Worm (Caenorhabditis elegans) whole organism, early embryonic: Measurements from ENCODE around the gene chil-1.

Experiments used
- B0310.2 ChIP-seq: sonication (generic microtip); optimal IDR thresholded peaks from 2 replicates; lab custom pipeline; 2016; ENCODE audit warnings: mild to moderate bottlenecking, missing genetic modification characterization, missing compliant biosample characterization
- F13C5.2 ChIP-seq: sonication (generic microtip); optimal IDR thresholded peaks from 2 replicates; lab custom pipeline; 2017; ENCODE audit warnings: mild to moderate bottlenecking, missing genetic modification characterization, inconsistent platforms, missing compliant biosample characterization
- aly-1 ChIP-seq: sonication (generic microtip); optimal IDR thresholded peaks from 2 replicates; lab custom pipeline; 2016; ENCODE audit warnings: missing genetic modification characterization, missing compliant biosample characterization
- ama-1 ChIP-seq: fragments of 150-350 bp; optimal IDR thresholded peaks from 2 replicates; lab custom pipeline; 2014
- ceh-13 ChIP-seq: fragments of 200-800 bp; sonication (Bioruptor generic); optimal IDR thresholded peaks from 2 replicates; lab custom pipeline; 2018; ENCODE audit warnings: mild to moderate bottlenecking, missing genetic modification characterization, missing compliant biosample characterization
- ceh-36 ChIP-seq: sonication (generic microtip); optimal IDR thresholded peaks from 2 replicates; lab custom pipeline; 2016; ENCODE audit warnings: missing genetic modification characterization, inconsistent platforms, missing compliant biosample characterization
- ets-7 ChIP-seq: sonication (generic microtip); optimal IDR thresholded peaks from 2 replicates; lab custom pipeline; 2016; ENCODE audit warnings: missing genotype, missing genetic modification characterization, missing compliant biosample characterization
- flt-1 ChIP-seq: fragments of 200-800 bp; sonication (Bioruptor generic); IDR thresholded peaks from 2 replicates; pipeline ENCODE4 v1.3.6; 2022; ENCODE audit warnings: missing genetic modification characterization, missing compliant biosample characterization
- hmbx-1 ChIP-seq: sonication (generic microtip); optimal IDR thresholded peaks from 2 replicates; lab custom pipeline; 2016; ENCODE audit warnings: mild to moderate bottlenecking, missing genetic modification characterization, missing compliant biosample characterization
- hmg-4 ChIP-seq: fragments of 200-800 bp; sonication (Bioruptor generic); optimal IDR thresholded peaks from 2 replicates; lab custom pipeline; 2018; ENCODE audit warnings: mild to moderate bottlenecking, missing genetic modification characterization, missing compliant biosample characterization
- hnd-1 ChIP-seq: sonication (generic microtip); optimal IDR thresholded peaks from 2 replicates; lab custom pipeline; 2016; ENCODE audit warnings: missing genetic modification characterization, missing compliant biosample characterization
- pes-1 ChIP-seq: fragments of 200-800 bp; sonication (Bioruptor generic); IDR thresholded peaks from 2 replicates; pipeline ENCODE4 v1.3.6; 2022; ENCODE audit warnings: missing genetic modification reagents, missing genetic modification characterization, missing compliant biosample characterization
- scrt-1 ChIP-seq: fragments of 200-800 bp; sonication (Bioruptor generic); IDR thresholded peaks from 2 replicates; pipeline ENCODE4 v1.3.6; 2022; ENCODE audit warnings: missing genetic modification characterization, missing compliant biosample characterization
- sea-1 ChIP-seq: fragments of 200-800 bp; sonication (Bioruptor generic); conservative IDR thresholded peaks from 2 replicates; pipeline ENCODE4 v1.3.6; 2022; ENCODE audit warnings: missing genetic modification characterization, missing compliant biosample characterization
- tbx-11 ChIP-seq: fragments of 200-800 bp; sonication (Bioruptor generic); IDR thresholded peaks from 2 replicates; pipeline ENCODE4 v1.3.6; 2022; ENCODE audit warnings: missing genetic modification characterization, missing compliant biosample characterization
- tbx-37 ChIP-seq: fragments of 200-800 bp; sonication (Bioruptor generic); conservative IDR thresholded peaks from 2 replicates; pipeline ENCODE4 v1.3.6; 2022; ENCODE audit warnings: missing genetic modification reagents, missing genetic modification characterization, missing compliant biosample characterization
- tra-4 ChIP-seq: sonication (generic microtip); optimal IDR thresholded peaks from 2 replicates; lab custom pipeline; 2017; ENCODE audit warnings: missing genetic modification characterization, missing compliant biosample characterization

Gene chil-1

DNA sequence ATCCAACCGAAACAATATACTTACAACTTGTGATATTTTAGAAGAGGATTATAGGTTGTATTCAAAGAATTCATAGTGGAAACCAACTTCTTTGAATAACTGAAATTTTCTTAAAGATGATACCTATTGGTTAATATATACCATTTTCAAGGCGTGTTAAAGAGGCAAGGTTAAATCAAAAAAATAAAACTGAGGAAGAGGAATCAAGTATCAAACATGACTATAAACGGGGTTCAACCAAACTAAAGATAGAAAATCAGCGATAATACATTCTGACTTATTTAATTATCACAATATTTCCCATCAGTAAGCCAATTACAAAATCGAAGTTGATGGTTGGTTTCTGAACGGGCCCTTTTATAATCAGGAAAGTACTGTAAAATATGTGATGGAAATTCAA lies 4.9 kb downstream of the chil-1 start, which contains the start of gene chil-3:
Gene chil-3, minus strand, starts transcription at position 101 of the 400 bp plus-strand sequence.
- no peak for TF ChIP-seq hnd-1 (tag; lab: Kevin White, UChicago)
- no peak for TF ChIP-seq ets-7 (tag; lab: Kevin White, UChicago)
- no peak for TF ChIP-seq tbx-37 (GFP tag; lab: Robert Waterston, UW)
- TF ChIP-seq scrt-1 (GFP tag; lab: Robert Waterston, UW) = no peak
- no peak for TF ChIP-seq ama-1 (lab: Kevin White, UChicago)
- no peak for TF ChIP-seq pes-1 (GFP tag; lab: Robert Waterston, UW)

DNA sequence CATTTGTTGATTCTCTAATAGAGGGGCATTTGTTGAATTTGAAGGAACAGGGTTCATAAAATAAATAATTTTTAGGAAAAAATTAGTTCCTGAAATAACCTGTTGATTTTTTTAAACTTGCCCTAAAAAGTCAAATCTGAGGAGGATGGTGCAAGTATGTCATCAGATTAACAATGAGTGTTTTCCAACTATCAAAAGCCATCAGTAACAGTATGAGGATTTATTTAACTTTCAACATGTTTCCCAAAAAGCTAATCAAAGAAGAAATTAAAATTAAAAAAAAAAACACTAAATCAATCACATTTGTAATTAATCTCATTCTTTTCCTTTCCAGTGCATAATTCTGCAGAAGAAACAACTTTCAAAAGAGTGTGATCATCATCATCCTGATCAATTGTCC lies 6.7 kb downstream of the chil-1 start, which contains the start of gene chil-5:
Gene chil-5, minus strand, starts transcription at position 101 of the 400 bp plus-strand sequence.
- TF ChIP-seq sea-1 (no peak), hmg-4 (GFP tag; lab: Kevin White, UChicago) (no peak), hnd-1 (tag; lab: Kevin White, UChicago) (no peak), B0310.2 (tag; lab: Kevin White, UChicago) (no peak), flt-1 (GFP tag; lab: Robert Waterston, UW) (no peak), pes-1 (GFP tag; lab: Robert Waterston, UW) (no peak), ceh-13 (GFP tag; lab: Kevin White, UChicago) (no peak), tra-4 (tag; lab: Kevin White, UChicago) (no peak), hmbx-1 (tag; lab: Kevin White, UChicago) (no peak), tbx-11 (GFP tag; lab: Robert Waterston, UW) (no peak), ama-1 (lab: Kevin White, UChicago) (no peak), ceh-36 (tag; lab: Kevin White, UChicago) (no peak), scrt-1 (GFP tag; lab: Robert Waterston, UW) (no peak), ets-7 (tag; lab: Kevin White, UChicago) (no peak), F13C5.2 (tag; lab: Kevin White, UChicago) (no peak), aly-1 (no peak)

DNA sequence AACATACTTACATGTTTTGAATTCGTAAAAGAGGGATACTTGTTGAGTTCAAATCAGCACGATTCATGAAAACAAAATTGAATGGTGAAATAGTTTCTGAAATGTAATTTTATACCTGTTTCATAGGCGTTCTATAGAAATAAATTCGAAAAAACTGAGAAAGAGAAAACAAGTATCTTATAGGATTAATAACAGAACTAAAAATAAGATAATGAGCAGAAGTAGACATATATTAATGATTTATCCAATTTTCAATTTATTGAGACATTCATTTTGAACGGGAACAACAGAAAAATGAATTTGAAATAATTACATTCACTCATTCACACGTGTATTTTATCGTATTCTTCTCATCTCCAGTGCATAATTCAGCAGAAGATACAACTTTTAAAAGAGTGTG lies 8.5 kb downstream of the chil-1 start, which contains the start of gene chil-6:
Gene chil-6, minus strand, starts transcription at position 101 of the 400 bp plus-strand sequence.
- TF ChIP-seq flt-1 (GFP tag; lab: Robert Waterston, UW) (no peak), ama-1 (lab: Kevin White, UChicago) (no peak), hnd-1 (tag; lab: Kevin White, UChicago) (no peak), sea-1 (no peak), scrt-1 (GFP tag; lab: Robert Waterston, UW) (no peak), aly-1 (no peak)

DNA sequence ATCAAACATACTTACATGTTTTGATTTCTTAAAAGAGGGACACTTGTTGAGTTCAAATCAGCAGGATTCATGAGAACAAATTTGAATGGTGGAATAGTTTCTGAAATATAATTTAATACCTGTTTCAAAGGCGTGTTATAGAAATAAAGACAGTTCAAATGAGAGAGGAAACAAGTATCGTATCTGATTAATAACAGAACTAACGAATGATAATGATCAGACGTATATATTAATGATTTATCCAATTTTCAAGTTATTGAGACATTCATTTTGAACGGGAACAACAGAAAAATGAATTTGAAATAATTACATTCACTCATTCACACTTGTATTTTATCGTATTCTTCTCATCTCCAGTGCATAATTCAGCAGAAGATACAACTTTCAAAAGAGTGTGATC lies 10.7 kb downstream of the chil-1 start, which contains the start of gene chil-4:
Gene chil-4, minus strand, starts transcription at position 101 of the 400 bp plus-strand sequence.
- TF ChIP-seq ama-1 (lab: Kevin White, UChicago) = no peak

DNA sequence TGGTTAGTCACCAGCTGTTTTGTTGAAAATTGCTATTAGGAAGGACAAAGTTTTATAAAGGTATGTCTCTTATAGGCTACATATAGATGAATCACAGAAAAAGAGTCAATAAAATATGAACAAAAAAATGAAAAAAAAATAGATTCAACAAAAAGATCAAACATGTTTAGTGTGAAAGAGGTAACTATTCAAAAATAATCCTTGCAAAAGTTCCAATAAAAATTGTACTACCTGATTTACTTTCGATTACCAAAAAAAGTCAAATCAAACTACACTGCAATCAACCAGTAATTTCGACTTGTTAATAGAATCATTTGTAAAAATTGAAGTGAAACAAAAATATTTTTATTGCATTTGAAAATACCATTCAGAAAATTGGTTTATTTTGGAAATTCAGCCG lies 15.3 kb downstream of the chil-1 start, which contains the start of gene ZK938.10:
Gene ZK938.10, minus strand, starts transcription at position 101 of the 400 bp plus-strand sequence.
- TF ChIP-seq pes-1 (GFP tag; lab: Robert Waterston, UW) (no peak), tbx-11 (GFP tag; lab: Robert Waterston, UW) (no peak), aly-1 (no peak), hmg-4 (GFP tag; lab: Kevin White, UChicago) (no peak), ama-1 (lab: Kevin White, UChicago) (no peak), ceh-36 (tag; lab: Kevin White, UChicago) (no peak), ets-7 (tag; lab: Kevin White, UChicago) (no peak)

DNA sequence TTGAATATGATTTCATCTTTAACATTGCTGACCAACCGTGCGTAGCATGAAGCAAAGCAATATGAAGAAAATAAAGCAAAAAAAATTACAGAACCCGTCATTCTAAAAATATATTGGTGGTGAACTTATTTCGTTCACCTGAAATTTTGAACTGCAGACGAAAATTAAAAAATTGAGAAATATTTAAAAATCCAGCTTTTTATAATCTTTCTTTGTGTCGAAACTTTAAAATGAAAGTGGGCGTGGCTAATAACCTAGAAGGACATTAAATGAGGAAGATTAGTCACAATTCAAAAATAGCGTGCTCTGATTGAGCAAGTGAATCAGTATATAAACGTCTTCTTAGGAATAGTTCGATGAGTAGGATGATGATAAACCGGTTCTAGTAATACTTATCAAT lies 16.8 kb downstream of the chil-1 start, which contains the start of gene old-2:
Gene old-2, minus strand, starts transcription at position 101 of the 400 bp plus-strand sequence.
- TF ChIP-seq B0310.2 (tag; lab: Kevin White, UChicago) (no peak), pes-1 (GFP tag; lab: Robert Waterston, UW) (no peak), flt-1 (GFP tag; lab: Robert Waterston, UW) (no peak), ets-7 (tag; lab: Kevin White, UChicago) (no peak), ceh-13 (GFP tag; lab: Kevin White, UChicago) (no peak), aly-1 (no peak), sea-1 (no peak), tra-4 (tag; lab: Kevin White, UChicago) (no peak)

DNA sequence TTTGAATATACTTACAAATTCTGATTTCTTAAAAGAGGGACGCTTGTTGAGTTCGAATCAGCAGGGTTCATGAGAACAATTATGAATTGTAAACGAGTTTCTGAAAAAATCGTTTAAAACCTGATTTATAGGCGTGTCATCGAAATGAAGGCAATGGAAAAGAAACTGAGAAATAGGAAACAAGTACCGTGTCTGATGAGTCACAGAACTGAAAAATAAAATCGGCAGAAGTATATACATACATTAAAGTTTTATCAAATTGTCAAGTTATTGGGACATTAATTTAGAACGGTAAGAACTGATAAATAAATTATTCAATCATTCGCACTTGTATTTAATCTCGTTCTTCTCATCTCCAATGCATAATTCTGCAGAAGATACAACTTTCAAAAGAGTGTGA lies 21.0 kb downstream of the chil-1 start, which contains the start of gene chil-9:
Gene chil-9, minus strand, starts transcription at position 101 of the 400 bp plus-strand sequence.
- TF ChIP-seq tbx-37 (GFP tag; lab: Robert Waterston, UW) = no peak
- TF ChIP-seq ceh-13 (GFP tag; lab: Kevin White, UChicago) = no peak
- no peak for TF ChIP-seq B0310.2 (tag; lab: Kevin White, UChicago)
- no peak for TF ChIP-seq hnd-1 (tag; lab: Kevin White, UChicago)
- no peak for TF ChIP-seq flt-1 (GFP tag; lab: Robert Waterston, UW)
- no peak for TF ChIP-seq ama-1 (lab: Kevin White, UChicago)
- TF ChIP-seq scrt-1 (GFP tag; lab: Robert Waterston, UW) = no peak
- TF ChIP-seq tbx-11 (GFP tag; lab: Robert Waterston, UW) = no peak
- no peak for TF ChIP-seq ets-7 (tag; lab: Kevin White, UChicago)
- TF ChIP-seq hmg-4 (GFP tag; lab: Kevin White, UChicago) = no peak
- TF ChIP-seq pes-1 (GFP tag; lab: Robert Waterston, UW) = no peak

DNA sequence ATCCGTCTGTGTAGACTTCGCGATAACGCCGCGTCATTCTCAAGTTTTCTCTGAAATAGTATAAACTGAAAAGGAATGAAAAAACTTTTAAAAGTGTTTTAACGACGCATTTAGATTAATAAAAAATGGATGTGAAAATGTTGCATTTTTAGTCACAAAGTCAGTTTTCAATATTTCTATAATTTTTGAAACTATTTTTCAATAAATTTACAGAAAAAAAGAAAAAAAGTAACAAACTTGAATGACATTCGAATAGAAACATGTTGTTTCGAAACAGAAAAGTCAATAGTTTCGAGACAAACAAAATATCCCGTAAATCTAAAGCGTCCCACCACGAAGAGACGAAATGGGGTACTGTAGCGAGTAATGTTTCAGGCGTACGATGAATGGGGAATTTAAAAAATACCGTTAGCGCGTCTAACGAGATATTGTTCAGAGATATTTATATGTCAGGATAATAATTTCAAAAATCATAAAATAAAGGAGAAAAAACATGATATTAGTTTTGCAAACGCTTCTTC lies 24.2 kb downstream of the chil-1 start, which contains the start of gene rnh-1.2:
Gene rnh-1.2, minus strand, starts transcription at position 51 of the 521 bp plus-strand sequence.
- no peak for TF ChIP-seq B0310.2 (tag; lab: Kevin White, UChicago)
